Worm (Caenorhabditis elegans): ENCODE results near the gene Y62H9A.1.

The Y62H9A.1 gene

ce11 chrX:11854432-11854831 is 20.9 kb upstream of the Y62H9A.1 start:
- TF ChIP-seq Y22D7AL.16 (tag; optimal IDR thresholded peaks at IDR 0.05) (no peak), hlh-8 (tag; optimal IDR thresholded peaks at IDR 0.05) (no peak), elt-4 (tag; optimal IDR thresholded peaks at IDR 0.05) (no peak), che-1 (tag; optimal IDR thresholded peaks at IDR 0.05) (no peak), unc-3 (GFP tag; conservative IDR thresholded peaks at IDR 0.05) (no peak), unc-3 (tag; optimal IDR thresholded peaks at IDR 0.05) (no peak), pat-9 (tag; optimal IDR thresholded peaks at IDR 0.05) (no peak), nhr-232 (tag; optimal IDR thresholded peaks at IDR 0.05) (no peak), ceh-48 (tag; optimal IDR thresholded peaks at IDR 0.05) (no peak), unc-42 (tag; optimal IDR thresholded peaks at IDR 0.05) (no peak), dmd-4 (tag; optimal IDR thresholded peaks at IDR 0.05; ENCODE audit: borderline replicate concordance) (no peak), pag-3 (tag; optimal IDR thresholded peaks at IDR 0.05; ENCODE audit: borderline replicate concordance) (no peak), sox-2 (GFP tag; IDR thresholded peaks at IDR 0.05) (no peak), hlh-15 (tag; optimal IDR thresholded peaks at IDR 0.05) (no peak), zip-5 (tag; optimal IDR thresholded peaks at IDR 0.05) (no peak), rnt-1 (tag; optimal IDR thresholded peaks at IDR 0.05) (no peak), tbx-7 (tag; optimal IDR thresholded peaks at IDR 0.05) (no peak), lim-6 (tag; optimal IDR thresholded peaks at IDR 0.05) (no peak), ets-4 (tag; optimal IDR thresholded peaks at IDR 0.05) (no peak)

DNA sequence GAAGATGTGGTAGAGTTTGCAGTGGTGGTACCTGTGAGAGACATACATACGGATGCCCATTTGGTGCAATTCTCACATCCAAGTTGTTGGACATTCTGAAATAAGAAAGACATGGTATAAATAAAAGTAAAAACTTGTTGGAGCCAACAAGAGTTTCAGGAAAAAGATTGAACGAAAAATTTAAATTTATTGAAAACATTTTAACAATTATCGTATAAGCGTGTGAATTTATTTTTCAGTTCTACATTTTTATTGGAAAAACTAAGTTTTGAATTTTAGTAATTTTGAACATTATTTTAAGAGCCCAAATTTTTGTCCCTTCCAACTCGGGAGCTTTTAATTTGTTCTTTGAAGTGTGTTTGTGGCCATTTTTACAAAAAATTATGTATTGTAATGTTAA is 20.4 kb upstream of the Y62H9A.1 start, which contains the start of gene F54F7.8:
TSS of gene F54F7.8 (minus strand) at position 101 of the 400 bp plus-strand sequence.
- no peak for TF ChIP-seq madf-2 (tag; optimal IDR thresholded peaks at IDR 0.05)
- TF ChIP-seq ceh-48 (tag; optimal IDR thresholded peaks at IDR 0.05) = no peak
- no peak for TF ChIP-seq npax-4 (tag; optimal IDR thresholded peaks at IDR 0.05)
- no peak for TF ChIP-seq hlh-6 (tag; optimal IDR thresholded peaks at IDR 0.05)
- TF ChIP-seq sox-2 (GFP tag; IDR thresholded peaks at IDR 0.05) = no peak
- TF ChIP-seq elt-4 (tag; optimal IDR thresholded peaks at IDR 0.05) = no peak
- no peak for TF ChIP-seq ceh-34 (tag; optimal IDR thresholded peaks at IDR 0.05)
- TF ChIP-seq odd-2 (tag; optimal IDR thresholded peaks at IDR 0.05) = no peak
- no peak for TF ChIP-seq K09A11.1 (tag; optimal IDR thresholded peaks at IDR 0.05; ENCODE audit: insufficient read depth)
- TF ChIP-seq lin-11 (tag; optimal IDR thresholded peaks at IDR 0.05) = no peak
- TF ChIP-seq dve-1 (tag; optimal IDR thresholded peaks at IDR 0.05) = no peak

DNA sequence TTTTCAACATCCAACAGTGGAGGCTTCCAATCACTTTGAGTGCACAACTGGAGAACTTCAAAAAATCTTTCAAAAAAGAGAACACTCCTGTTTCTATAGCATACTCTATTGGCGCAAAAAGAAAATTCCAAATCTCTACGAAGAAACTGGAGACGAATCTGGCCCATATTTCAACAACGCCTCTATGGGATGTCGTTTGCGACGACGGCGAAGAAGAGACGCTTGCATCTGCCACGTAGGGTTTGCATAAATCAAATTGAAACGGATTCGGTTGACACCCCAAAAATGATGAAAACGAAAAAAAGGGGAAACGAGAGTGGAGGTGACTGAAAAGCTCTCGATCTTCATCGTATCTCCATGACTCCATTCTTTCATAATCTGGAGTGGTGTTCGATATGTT is 19.1 kb upstream of the Y62H9A.1 start:
- no peak for TF ChIP-seq che-1 (tag; optimal IDR thresholded peaks at IDR 0.05)

DNA sequence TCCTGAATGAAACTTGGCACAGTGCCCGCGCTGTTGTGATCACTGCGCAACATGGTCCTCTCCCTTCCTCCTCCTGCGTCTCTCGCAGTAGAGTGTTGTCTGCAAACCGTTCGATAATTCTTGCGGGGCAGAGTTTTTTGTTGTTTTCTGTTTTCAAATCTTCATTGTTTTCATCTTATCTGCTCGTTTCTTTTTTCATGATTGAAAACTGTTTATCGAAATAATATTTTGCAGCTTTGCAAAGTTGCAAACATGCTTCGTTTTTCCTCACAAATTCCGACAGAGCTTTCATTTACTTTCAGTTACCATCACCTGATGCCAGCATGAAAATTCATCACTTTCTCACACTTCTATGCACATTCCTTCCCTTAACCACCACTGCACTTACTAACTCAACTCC is 18.2 kb upstream of the Y62H9A.1 start, which contains the start of gene mes-1:
TSS of gene mes-1 (plus strand) at position 301 of the 400 bp plus-strand sequence.
- TF ChIP-seq ceh-19 (GFP tag; optimal IDR thresholded peaks at IDR 0.05) (no peak), elt-4 (tag; optimal IDR thresholded peaks at IDR 0.05) (no peak), dmd-4 (tag; optimal IDR thresholded peaks at IDR 0.05; ENCODE audit: borderline replicate concordance) (no peak), ceh-45 (GFP tag; IDR thresholded peaks at IDR 0.05) (no peak), lin-11 (tag; optimal IDR thresholded peaks at IDR 0.05) (no peak), ceh-22 (tag; optimal IDR thresholded peaks at IDR 0.05) (no peak), T23F11.4 (GFP tag; optimal IDR thresholded peaks at IDR 0.05) (no peak), ceh-31 (tag; optimal IDR thresholded peaks at IDR 0.05) (no peak), pha-2 (tag; optimal IDR thresholded peaks at IDR 0.05) (no peak), ceh-2 (tag; optimal IDR thresholded peaks at IDR 0.05) (no peak), Y22D7AL.16 (tag; optimal IDR thresholded peaks at IDR 0.05) (no peak), gmeb-2 (tag; optimal IDR thresholded peaks at IDR 0.05) (no peak), ztf-16 (tag; optimal IDR thresholded peaks at IDR 0.05) (no peak), C08G9.2 (tag; optimal IDR thresholded peaks at IDR 0.05) (no peak), ama-1 (optimal IDR thresholded peaks at IDR 0.05) (no peak), ttx-3 (tag; optimal IDR thresholded peaks at IDR 0.05) (no peak), pax-1 (tag; optimal IDR thresholded peaks at IDR 0.05) (no peak), ceh-34 (tag; optimal IDR thresholded peaks at IDR 0.05) (no peak)
